Worm (Caenorhabditis elegans): ENCODE measurements around the gene mtre-1.
A peak's percentile ranks its signal among the peaks of the same experiment; 100 is the strongest.

mtre-1 gene

DNA sequence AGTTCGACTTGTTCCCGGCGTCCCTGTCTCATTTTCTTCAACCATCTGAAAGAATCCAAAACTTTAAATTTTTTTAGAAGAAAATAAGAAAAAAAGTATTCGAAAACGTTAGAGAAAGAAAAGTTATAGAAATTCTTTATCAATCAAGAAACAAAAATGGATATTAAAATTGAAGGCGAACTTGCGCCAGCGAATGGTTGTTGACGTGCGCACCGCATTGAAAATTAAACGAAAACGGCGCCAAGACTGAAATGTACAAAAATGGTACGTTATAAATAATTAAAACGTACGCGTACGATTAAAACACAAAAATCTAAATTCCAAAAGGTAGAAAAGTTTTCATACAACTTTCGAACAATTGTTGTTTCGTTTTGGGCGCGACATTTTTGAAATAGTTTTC is 36.4 kb upstream of the mtre-1 start, which contains the start of gene K02C4.3 (continued):
- no peak for TF ChIP-seq ceh-88 (GFP tag; IDR thresholded peaks at IDR 0.05)
- TF ChIP-seq fkh-10 (GFP tag; optimal IDR thresholded peaks at IDR 0.05): no peak
- TF ChIP-seq nhr-28 (tag; optimal IDR thresholded peaks at IDR 0.05): no peak
- TF ChIP-seq ceh-82 (tag; optimal IDR thresholded peaks at IDR 0.05): peak; percentile 51 to 66 (median 62)
- TF ChIP-seq zag-1 (tag; optimal IDR thresholded peaks at IDR 0.05): no peak
- no peak for TF ChIP-seq unc-30 (tag; optimal IDR thresholded peaks at IDR 0.05)
- no peak for TF ChIP-seq nhr-84 (tag; optimal IDR thresholded peaks at IDR 0.05)
- TF ChIP-seq fos-1 (tag; optimal IDR thresholded peaks at IDR 0.05): peak; percentile 31
- TF ChIP-seq pqm-1 (tag; optimal IDR thresholded peaks at IDR 0.05): no peak
- peak; percentile 87 to 90 for TF ChIP-seq lsy-2 (tag; optimal IDR thresholded peaks at IDR 0.05)
- peak; percentile 14 for TF ChIP-seq sox-4 (tag; optimal IDR thresholded peaks at IDR 0.05)
- TF ChIP-seq C16A3.4 (tag; optimal IDR thresholded peaks at IDR 0.05): peak; percentile 39
- peak in 2 of 6 experiments; percentile 45 to 53 for TF ChIP-seq elt-3 (tag; optimal IDR thresholded peaks at IDR 0.05)
- peak; percentile 50 for TF ChIP-seq lir-3 (tag; optimal IDR thresholded peaks at IDR 0.05; ENCODE audit: poor library complexity)
- no peak for TF ChIP-seq nhr-237 (tag; optimal IDR thresholded peaks at IDR 0.05)
- TF ChIP-seq nhr-11 (tag; optimal IDR thresholded peaks at IDR 0.05): no peak
- no peak for TF ChIP-seq ets-5 (GFP tag; IDR thresholded peaks at IDR 0.05)
- peak; percentile 81 for TF ChIP-seq nhr-47 (tag; optimal IDR thresholded peaks at IDR 0.05)
- peak; percentile 76 for TF ChIP-seq blmp-1 (tag; optimal IDR thresholded peaks at IDR 0.05)
- peak; percentile 85 for TF ChIP-seq snu-23 (GFP tag; optimal IDR thresholded peaks at IDR 0.05)
- TF ChIP-seq pax-3 (tag; optimal IDR thresholded peaks at IDR 0.05): no peak
- TF ChIP-seq unc-98 (GFP tag; IDR thresholded peaks at IDR 0.05): no peak
- peak; percentile 87 for TF ChIP-seq mep-1 (tag; optimal IDR thresholded peaks at IDR 0.05)
- peak; percentile 76 for TF ChIP-seq swsn-7 (tag; optimal IDR thresholded peaks at IDR 0.05)
- peak; percentile 59 for TF ChIP-seq isw-1 (GFP tag; IDR thresholded peaks at IDR 0.05)
- TF ChIP-seq tbx-2 (tag; optimal IDR thresholded peaks at IDR 0.05): peak; percentile 77
- no peak for TF ChIP-seq hpl-2 (GFP tag; optimal IDR thresholded peaks at IDR 0.05)
- peak; percentile 28 for TF ChIP-seq F16B12.6 (tag; optimal IDR thresholded peaks at IDR 0.05)
- TF ChIP-seq nhr-76 (tag; optimal IDR thresholded peaks at IDR 0.05): no peak
- TF ChIP-seq nhr-85 (tag): peak; percentile 79
- peak; percentile 37; the same call in 1 of the 2 replicates for TF ChIP-seq grh-1 (GFP tag; IDR thresholded peaks at IDR 0.05)
- TF ChIP-seq C04F5.9 (tag; optimal IDR thresholded peaks at IDR 0.05): peak; percentile 55
- TF ChIP-seq elt-2 (tag; optimal IDR thresholded peaks at IDR 0.05): peak; percentile 18
- TF ChIP-seq nhr-20 (tag; optimal IDR thresholded peaks at IDR 0.05): peak; percentile 76
- no peak for TF ChIP-seq Y116A8C.19 (tag; optimal IDR thresholded peaks at IDR 0.05; ENCODE audit: borderline replicate concordance)
- TF ChIP-seq alr-1 (tag; optimal IDR thresholded peaks at IDR 0.05; ENCODE audit: borderline replicate concordance): no peak
- peak; percentile 64 for TF ChIP-seq unc-130 (tag; optimal IDR thresholded peaks at IDR 0.05)
- TF ChIP-seq C34B4.2 (tag; optimal IDR thresholded peaks at IDR 0.05): no peak
- TF ChIP-seq zip-4 (GFP tag; optimal IDR thresholded peaks at IDR 0.05): peak; percentile 28
- no peak for TF ChIP-seq vab-15 (tag; optimal IDR thresholded peaks at IDR 0.05)
- no peak for TF ChIP-seq egl-27 (tag; optimal IDR thresholded peaks at IDR 0.05)
- peak; percentile 24 for TF ChIP-seq aly-2 (tag; optimal IDR thresholded peaks at IDR 0.05)
- peak; percentile 77 for TF ChIP-seq nhr-19 (GFP tag; conservative IDR thresholded peaks at IDR 0.05)
- TF ChIP-seq nhr-77 (tag; optimal IDR thresholded peaks at IDR 0.05): peak; percentile 33
- TF ChIP-seq skn-1 (tag; optimal IDR thresholded peaks at IDR 0.05): peak; percentile 77
- TF ChIP-seq fkh-8 (tag; optimal IDR thresholded peaks at IDR 0.05): peak; percentile 43
- TF ChIP-seq ceh-90 (tag; optimal IDR thresholded peaks at IDR 0.05): no peak
- TF ChIP-seq aha-1 (tag; optimal IDR thresholded peaks at IDR 0.05): no peak
- TF ChIP-seq lin-14 (GFP tag; optimal IDR thresholded peaks at IDR 0.05): peak; percentile 75
- peak; percentile 71 for TF ChIP-seq irx-1 (tag; optimal IDR thresholded peaks at IDR 0.05)
- peak; percentile 35 for TF ChIP-seq unc-86 (tag; optimal IDR thresholded peaks at IDR 0.05)
- TF ChIP-seq xbp-1 (tag; optimal IDR thresholded peaks at IDR 0.05): peak; percentile 74
- peak; percentile 42 for TF ChIP-seq lin-15B (tag; optimal IDR thresholded peaks at IDR 0.05)
- no peak for TF ChIP-seq hlh-17 (GFP tag; optimal IDR thresholded peaks at IDR 0.05; ENCODE audit: borderline replicate concordance)

All from whole organism, L1 larva.